Fruit fly (Drosophila melanogaster): ENCODE results near the gene Sgt1.

The Sgt1 gene

dm6 chr3R:8321447-8321846 is 16.4 kb upstream of the Sgt1 start, which contains the start of gene Or85a:
Gene Or85a, plus strand, starts transcription at chr3R:8321747.
- no peak for TF ChIP-seq acj6 (GFP tag; optimal IDR thresholded peaks at IDR 0.05)
- no peak for TF ChIP-seq CG1621 (tag; optimal IDR thresholded peaks at IDR 0.05)
- no peak for TF ChIP-seq Lpt (GFP tag; optimal IDR thresholded peaks at IDR 0.05)
- no peak for TF ChIP-seq cyc (GFP tag; optimal IDR thresholded peaks at IDR 0.05)
- no peak for TF ChIP-seq svp (GFP tag)
- TF ChIP-seq fd59A (GFP tag; optimal IDR thresholded peaks at IDR 0.05), result no peak
- TF ChIP-seq ss (GFP tag; optimal IDR thresholded peaks at IDR 0.05), result no peak
- TF ChIP-seq esn (GFP tag; optimal IDR thresholded peaks at IDR 0.05), result no peak
- TF ChIP-seq Gug (GFP tag; IDR thresholded peaks at IDR 0.05), result no peak

- TF ChIP-seq Ets96B (tag; optimal IDR thresholded peaks at IDR 0.05) (no peak), CG10631 (GFP tag; optimal IDR thresholded peaks at IDR 0.05) (no peak), CG4318 (GFP tag; optimal IDR thresholded peaks at IDR 0.05) (no peak), eg (GFP tag; IDR thresholded peaks at IDR 0.05) (peak; percentile 71), CG10669 (GFP tag; optimal IDR thresholded peaks at IDR 0.05) (no peak), Hr4 (GFP tag; optimal IDR thresholded peaks at IDR 0.05) (peak; percentile 51), CG7368 (GFP tag; optimal IDR thresholded peaks at IDR 0.05) (no peak), CG3919 (GFP tag; optimal IDR thresholded peaks at IDR 0.05) (no peak), CG15336 (GFP tag; IDR thresholded peaks at IDR 0.05) (peak; percentile 76), Eip75B (GFP tag; optimal IDR thresholded peaks at IDR 0.05) (no peak), CG6163 (GFP tag; IDR thresholded peaks at IDR 0.05) (peak; percentile 54; the same call in 2 of the 3 replicates), net (GFP tag; optimal IDR thresholded peaks at IDR 0.05) (peak; percentile 20), fkh (GFP tag; optimal IDR thresholded peaks at IDR 0.05) (peak; percentile 47), CG8632 (GFP tag; optimal IDR thresholded peaks at IDR 0.05) (no peak), CG8319 (GFP tag; optimal IDR thresholded peaks at IDR 0.05) (no peak), CG8119 (GFP tag; IDR thresholded peaks at IDR 0.05) (peak; percentile 66; the same call in 2 of the 3 replicates), CG3032 (tag; optimal IDR thresholded peaks at IDR 0.05) (no peak), dac (GFP tag; optimal IDR thresholded peaks at IDR 0.05) (no peak)
Observed at dm6 chr3R:8317709-8318335, 12.7 kb upstream of the Sgt1 start.

dm6 chr3R:8317215-8317614 is 12.1 kb upstream of the Sgt1 start, which contains the start of gene Ctr1B:
Gene Ctr1B, plus strand, starts transcription at chr3R:8317612.
- 0 out of 3 replicates have a peak, but pooled peaks have one; percentile 39 for TF ChIP-seq eg (GFP tag; IDR thresholded peaks at IDR 0.05)
- TF ChIP-seq CG8119 (GFP tag; IDR thresholded peaks at IDR 0.05), result no peak
- peak; percentile 53 for TF ChIP-seq Eip78C (GFP tag)

dm6 chr3R:8316344-8317105 is 11.5 kb upstream of the Sgt1 start, which contains the start of gene Coq2:
Gene Coq2, minus strand, starts transcription at chr3R:8316543.
- TF ChIP-seq CG6163 (GFP tag; IDR thresholded peaks at IDR 0.05), result peak; percentile 30; the same call in 1 of the 3 replicates
- TF ChIP-seq CG6792 (GFP tag; optimal IDR thresholded peaks at IDR 0.05), result no peak
- no peak for TF ChIP-seq CG16779 (tag; optimal IDR thresholded peaks at IDR 0.05)
- no peak for TF ChIP-seq Gug (GFP tag; IDR thresholded peaks at IDR 0.05)
- peak; percentile 11 for TF ChIP-seq esn (GFP tag; optimal IDR thresholded peaks at IDR 0.05)

- peak; percentile 52 for TF ChIP-seq Eip78C (GFP tag)
- no peak for TF ChIP-seq CG6276 (GFP tag; optimal IDR thresholded peaks at IDR 0.05)
- no peak for TF ChIP-seq Ets96B (tag; optimal IDR thresholded peaks at IDR 0.05)
- TF ChIP-seq Sox15 (GFP tag; optimal IDR thresholded peaks at IDR 0.05), result no peak
- TF ChIP-seq net (GFP tag; optimal IDR thresholded peaks at IDR 0.05), result no peak
Observed at dm6 chr3R:8313038-8313437, 8.0 kb upstream of the Sgt1 start, which contains the start of gene CG7483. Gene CG7483, plus strand, starts transcription at chr3R:8313208.
